Worm (Caenorhabditis elegans): Measurements from ENCODE around the gene selt-1.2.

selt-1.2 gene

DNA sequence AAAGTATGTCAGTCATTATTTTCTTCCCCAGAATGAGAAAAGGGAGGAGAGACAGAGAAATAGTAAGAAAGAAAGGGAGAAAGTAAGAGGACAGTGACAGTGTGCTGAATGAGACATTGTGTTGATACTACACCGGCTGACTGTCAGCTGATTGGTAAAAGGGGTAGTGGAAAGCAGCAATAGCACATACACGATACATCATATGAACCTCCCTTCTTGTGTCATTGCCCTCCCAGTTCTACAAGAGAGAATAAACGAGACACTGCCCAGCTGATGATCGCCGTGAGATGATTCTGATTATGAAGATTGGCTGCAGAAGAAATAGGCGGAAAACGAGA lies 27.4 kb downstream of the selt-1.2 start (continued):
- no peak for TF ChIP-seq F16B12.6 (tag; optimal IDR thresholded peaks at IDR 0.05)
- TF ChIP-seq unc-98 (GFP tag; IDR thresholded peaks at IDR 0.05) = no peak
- TF ChIP-seq sptf-1 (tag; optimal IDR thresholded peaks at IDR 0.05) = no peak
- no peak for TF ChIP-seq aly-2 (tag; optimal IDR thresholded peaks at IDR 0.05)
- TF ChIP-seq Y116A8C.19 (tag; optimal IDR thresholded peaks at IDR 0.05; ENCODE audit: borderline replicate concordance) = no peak
- peak; percentile 71 for TF ChIP-seq vab-15 (tag; optimal IDR thresholded peaks at IDR 0.05)
- TF ChIP-seq ama-1 (optimal IDR thresholded peaks at IDR 0.05) = peak; percentile 64
- peak; percentile 67 for TF ChIP-seq nhr-47 (tag; optimal IDR thresholded peaks at IDR 0.05)
- TF ChIP-seq nhr-90 (tag; optimal IDR thresholded peaks at IDR 0.05; ENCODE audit: poor library complexity) = peak; percentile 76
- TF ChIP-seq hpl-2 (GFP tag; optimal IDR thresholded peaks at IDR 0.05) = peak; percentile 59
- no peak for TF ChIP-seq C04F5.9 (tag; optimal IDR thresholded peaks at IDR 0.05)
- no peak for TF ChIP-seq nhr-77 (tag; optimal IDR thresholded peaks at IDR 0.05)
- TF ChIP-seq unc-30 (tag; optimal IDR thresholded peaks at IDR 0.05) = no peak
- no peak for TF ChIP-seq fos-1 (tag; optimal IDR thresholded peaks at IDR 0.05)
- no peak for TF ChIP-seq ceh-88 (GFP tag; IDR thresholded peaks at IDR 0.05)
- TF ChIP-seq fkh-4 (tag; optimal IDR thresholded peaks at IDR 0.05; ENCODE audit: borderline replicate concordance) = no peak
- no peak for TF ChIP-seq alr-1 (tag; optimal IDR thresholded peaks at IDR 0.05; ENCODE audit: borderline replicate concordance)
- TF ChIP-seq ceh-8 (GFP tag; optimal IDR thresholded peaks at IDR 0.05) = no peak
- TF ChIP-seq ceh-82 (tag; optimal IDR thresholded peaks at IDR 0.05) = no peak
- TF ChIP-seq ceh-90 (tag; optimal IDR thresholded peaks at IDR 0.05) = no peak
- TF ChIP-seq nhr-76 (tag; optimal IDR thresholded peaks at IDR 0.05) = no peak
- TF ChIP-seq pax-3 (tag; optimal IDR thresholded peaks at IDR 0.05) = peak; percentile 76
- TF ChIP-seq ztf-4 (tag; optimal IDR thresholded peaks at IDR 0.05) = peak; percentile 46
- no peak for TF ChIP-seq unc-62 (GFP tag; optimal IDR thresholded peaks at IDR 0.05)
- TF ChIP-seq swsn-7 (tag; optimal IDR thresholded peaks at IDR 0.05) = peak; percentile 50
- no peak for TF ChIP-seq fkh-10 (GFP tag; optimal IDR thresholded peaks at IDR 0.05)
- peak; percentile 72 for TF ChIP-seq rnt-1 (tag; optimal IDR thresholded peaks at IDR 0.05)
- no peak for TF ChIP-seq mef-2 (tag; optimal IDR thresholded peaks at IDR 0.05)
- no peak for TF ChIP-seq hlh-4 (tag; optimal IDR thresholded peaks at IDR 0.05)
- peak in 2 of 6 experiments; percentile 88 to 89 for TF ChIP-seq elt-3 (tag; optimal IDR thresholded peaks at IDR 0.05)
- peak; percentile 96 for TF ChIP-seq nhr-20 (tag; optimal IDR thresholded peaks at IDR 0.05)
- TF ChIP-seq nhr-19 (GFP tag; conservative IDR thresholded peaks at IDR 0.05) = peak; percentile 80
- TF ChIP-seq nhr-71 (tag; optimal IDR thresholded peaks at IDR 0.05) = peak; percentile 92
- TF ChIP-seq nhr-237 (tag; optimal IDR thresholded peaks at IDR 0.05) = no peak
- peak; percentile 59 for TF ChIP-seq mep-1 (tag; optimal IDR thresholded peaks at IDR 0.05)
- TF ChIP-seq isw-1 (GFP tag; IDR thresholded peaks at IDR 0.05) = no peak
- TF ChIP-seq elt-2 (tag; optimal IDR thresholded peaks at IDR 0.05) = peak; percentile 53
- TF ChIP-seq mdl-1 (tag; optimal IDR thresholded peaks at IDR 0.05) = peak in 1 of 2 experiments; percentile 97
- peak; percentile 51 for TF ChIP-seq xbp-1 (tag; optimal IDR thresholded peaks at IDR 0.05)
- TF ChIP-seq nhr-11 (tag; optimal IDR thresholded peaks at IDR 0.05) = peak; percentile 28
- TF ChIP-seq ces-1 (GFP tag; optimal IDR thresholded peaks at IDR 0.05) = no peak
- TF ChIP-seq dsc-1 (tag; optimal IDR thresholded peaks at IDR 0.05) = peak; percentile 36
- no peak for TF ChIP-seq ets-5 (GFP tag; IDR thresholded peaks at IDR 0.05)
- peak; percentile 60 for TF ChIP-seq lin-13 (GFP tag; optimal IDR thresholded peaks at IDR 0.05)
- TF ChIP-seq unc-130 (tag; optimal IDR thresholded peaks at IDR 0.05) = peak; percentile 86
- peak; percentile 95 for TF ChIP-seq blmp-1 (tag; optimal IDR thresholded peaks at IDR 0.05)
- peak; percentile 25 for TF ChIP-seq jun-1 (tag; optimal IDR thresholded peaks at IDR 0.05)
- TF ChIP-seq lsy-2 (tag; optimal IDR thresholded peaks at IDR 0.05) = peak; percentile 50 to 90
- no peak for TF ChIP-seq tlp-1 (tag; optimal IDR thresholded peaks at IDR 0.05)
- no peak for TF ChIP-seq egl-13 (tag; optimal IDR thresholded peaks at IDR 0.05)
- peak; percentile 85 for TF ChIP-seq snu-23 (GFP tag; optimal IDR thresholded peaks at IDR 0.05)
- peak; percentile 42 for TF ChIP-seq fkh-8 (tag; optimal IDR thresholded peaks at IDR 0.05)
- peak; percentile 64 for TF ChIP-seq irx-1 (tag; optimal IDR thresholded peaks at IDR 0.05)
- peak; percentile 29 to 63 (median 30) for TF ChIP-seq dpl-1 (GFP tag; optimal IDR thresholded peaks at IDR 0.05)

Data from whole organism, L1 larva.